Worm (Caenorhabditis elegans) whole organism, L2 larva: ENCODE data around the gene nfya-1.

Experiments used
- C34F6.9 ChIP-seq: fragments of 150-350 bp; optimal IDR thresholded peaks from 2 replicates; lab custom pipeline; 2014; ENCODE audit warnings: missing biosample characterization, missing genetic modification characterization
- alr-1 ChIP-seq: fragments of 150-350 bp; optimal IDR thresholded peaks from 2 replicates; lab custom pipeline; 2014; ENCODE audit warnings: missing biosample characterization, missing genetic modification characterization
- ama-1 ChIP-seq: fragments of 150-350 bp; optimal IDR thresholded peaks from 2 replicates; lab custom pipeline; 2018; ENCODE audit warnings: inconsistent platforms
- blmp-1 ChIP-seq: sonication (generic microtip); optimal IDR thresholded peaks from 2 replicates; lab custom pipeline; 2017; ENCODE audit warnings: missing genetic modification characterization, mild to moderate bottlenecking, missing compliant biosample characterization, antibody characterized with exemption, moderate library complexity; ENCODE audit not compliant: insufficient read depth
- ceh-16 ChIP-seq: fragments of 150-350 bp; optimal IDR thresholded peaks from 2 replicates; lab custom pipeline; 2014; ENCODE audit warnings: missing biosample characterization, missing genetic modification characterization
- ceh-82 ChIP-seq: fragments of 150-350 bp; optimal IDR thresholded peaks from 2 replicates; lab custom pipeline; 2014; ENCODE audit warnings: missing biosample characterization, missing genetic modification characterization
- crh-2 ChIP-seq: sonication (generic microtip); optimal IDR thresholded peaks from 2 replicates; lab custom pipeline; 2017; ENCODE audit warnings: missing biosample characterization, missing genetic modification characterization
- elt-3 ChIP-seq: sonication (generic microtip); optimal IDR thresholded peaks from 2 replicates; lab custom pipeline; 2017; ENCODE audit warnings: missing biosample characterization, missing genetic modification characterization
- fos-1 ChIP-seq: fragments of 150-350 bp; optimal IDR thresholded peaks from 2 replicates; lab custom pipeline; 2014; ENCODE audit warnings: missing biosample characterization, missing genetic modification characterization
- gmeb-1 ChIP-seq: fragments of 150-350 bp; optimal IDR thresholded peaks from 2 replicates; lab custom pipeline; 2014; ENCODE audit warnings: missing biosample characterization, missing genetic modification characterization
- lin-13 ChIP-seq: fragments of 150-350 bp; optimal IDR thresholded peaks from 2 replicates; lab custom pipeline; 2014; ENCODE audit warnings: missing biosample characterization, missing genetic modification reagents, missing genetic modification characterization
- lin-39 ChIP-seq: fragments of 150-350 bp; optimal IDR thresholded peaks from 2 replicates; lab custom pipeline; 2014; ENCODE audit warnings: missing biosample characterization, missing genetic modification reagents, missing genetic modification characterization
- lsy-2 ChIP-seq, 2 experiments: fragments of 150-350 bp in 1 of 2; sonication (generic microtip) in 1 of 2; optimal IDR thresholded peaks; 2 replicates each; lab custom pipeline; 2014 to 2017; ENCODE audit warnings: missing biosample characterization in 2 of 2, missing genetic modification characterization in 2 of 2
- mab-5 ChIP-seq: fragments of 150-350 bp; optimal IDR thresholded peaks from 2 replicates; lab custom pipeline; 2014; ENCODE audit warnings: missing biosample characterization, missing genetic modification characterization
- mbf-1 ChIP-seq: sonication (generic microtip); optimal IDR thresholded peaks from 2 replicates; lab custom pipeline; 2017; ENCODE audit warnings: missing biosample characterization, missing genetic modification characterization
- mdl-1 ChIP-seq, 2 experiments: fragments of 150-350 bp in 1 of 2; sonication (generic microtip) in 1 of 2; optimal IDR thresholded peaks; 2 replicates each; lab custom pipeline; 2017; ENCODE audit warnings: missing biosample characterization in 2 of 2, missing genetic modification characterization in 2 of 2
- nhr-10 ChIP-seq: sonication (generic microtip); optimal IDR thresholded peaks from 2 replicates; lab custom pipeline; 2017; ENCODE audit warnings: missing biosample characterization, missing genetic modification characterization
- nhr-11 ChIP-seq: fragments of 150-350 bp; optimal IDR thresholded peaks from 2 replicates; lab custom pipeline; 2014; ENCODE audit warnings: missing biosample characterization, missing genetic modification characterization
- nhr-12 ChIP-seq: fragments of 150-350 bp; optimal IDR thresholded peaks from 2 replicates; lab custom pipeline; 2014; ENCODE audit warnings: missing biosample characterization, missing genetic modification characterization
- nhr-129 ChIP-seq: fragments of 150-350 bp; optimal IDR thresholded peaks from 2 replicates; lab custom pipeline; 2014; ENCODE audit warnings: missing biosample characterization, missing genetic modification characterization
- nhr-21 ChIP-seq: fragments of 150-350 bp; optimal IDR thresholded peaks from 2 replicates; lab custom pipeline; 2014; ENCODE audit warnings: missing biosample characterization, missing genetic modification characterization
- nhr-23 ChIP-seq: fragments of 150-350 bp; optimal IDR thresholded peaks from 2 replicates; lab custom pipeline; 2014; ENCODE audit warnings: missing biosample characterization, missing genetic modification reagents, missing genetic modification characterization
- nhr-6 ChIP-seq: fragments of 150-350 bp; optimal IDR thresholded peaks from 2 replicates; lab custom pipeline; 2014; ENCODE audit warnings: missing biosample characterization, missing genetic modification characterization
- nhr-77 ChIP-seq: fragments of 150-350 bp; optimal IDR thresholded peaks from 2 replicates; lab custom pipeline; 2014; ENCODE audit warnings: missing biosample characterization, missing genetic modification characterization
- sem-4 ChIP-seq: fragments of 150-350 bp; optimal IDR thresholded peaks from 2 replicates; lab custom pipeline; 2014; ENCODE audit warnings: missing biosample characterization, missing genetic modification reagents, missing genetic modification characterization
- sma-9 ChIP-seq, 2 experiments: fragments of 150-350 bp in 1 of 2; sonication (generic microtip) in 1 of 2; optimal IDR thresholded peaks; 2 replicates each; lab custom pipeline; 2014 to 2016; ENCODE audit warnings: missing genetic modification characterization in 2 of 2, mild to moderate bottlenecking in 1 of 2, missing biosample characterization in 1 of 2, missing compliant biosample characterization in 1 of 2, missing genetic modification reagents in 1 of 2, moderate library complexity in 1 of 2
- snpc-4 ChIP-seq: fragments of 150-350 bp; optimal IDR thresholded peaks from 2 replicates; lab custom pipeline; 2014; ENCODE audit warnings: missing biosample characterization, missing genetic modification characterization
- unc-39 ChIP-seq: fragments of 150-350 bp; optimal IDR thresholded peaks from 2 replicates; lab custom pipeline; 2014; ENCODE audit warnings: missing biosample characterization, missing genetic modification characterization
- unc-55 ChIP-seq: fragments of 150-350 bp; sonication (generic microtip); optimal IDR thresholded peaks from 3 replicates; lab custom pipeline; 2014; ENCODE audit warnings: missing biosample characterization, missing genetic modification reagents, missing genetic modification characterization
- unc-62 ChIP-seq: fragments of 150-350 bp; optimal IDR thresholded peaks from 2 replicates; lab custom pipeline; 2014; ENCODE audit warnings: missing biosample characterization, missing genetic modification reagents, missing genetic modification characterization
- zag-1 ChIP-seq: fragments of 150-350 bp; optimal IDR thresholded peaks from 2 replicates; lab custom pipeline; 2014; ENCODE audit warnings: missing biosample characterization, missing genetic modification characterization
- ztf-1 ChIP-seq: fragments of 200-800 bp; sonication (Bioruptor generic); conservative IDR thresholded peaks from 2 replicates; pipeline ENCODE4 v1.3.6; 2022; ENCODE audit warnings: missing genetic modification characterization, missing compliant biosample characterization
- ztf-4 ChIP-seq: fragments of 150-350 bp; optimal IDR thresholded peaks from 2 replicates; lab custom pipeline; 2014; ENCODE audit warnings: missing biosample characterization, missing genetic modification characterization

Gene nfya-1

DNA sequence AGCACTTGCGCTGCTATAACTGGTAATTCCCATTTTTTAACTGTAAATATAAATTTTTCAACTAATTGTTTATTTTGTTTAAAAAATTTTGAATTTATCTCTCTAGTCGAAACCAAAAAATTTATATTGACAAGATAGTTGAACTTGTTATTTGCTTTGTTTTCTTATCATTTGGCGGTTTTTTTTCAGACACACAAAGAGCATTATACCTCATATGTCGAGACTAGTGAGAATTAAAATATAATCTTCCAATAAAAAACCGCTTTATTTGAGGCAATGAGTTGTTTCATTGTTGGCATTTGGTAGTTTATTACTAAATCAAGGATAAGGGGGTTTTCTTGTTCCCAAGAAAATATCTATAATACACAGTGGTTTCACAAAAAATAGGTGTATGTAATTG is 38.4 kb downstream of the nfya-1 start:
- no peak for TF ChIP-seq nhr-21 (tag; lab: Kevin White, UChicago)

- TF ChIP-seq ceh-16 (tag; lab: Kevin White, UChicago) (no peak), nhr-10 (tag; lab: Kevin White, UChicago) (no peak), gmeb-1 (tag; lab: Kevin White, UChicago) (no peak), lin-39 (no peak), ama-1 (lab: Kevin White, UChicago) (no peak), nhr-23 (tag; lab: Kevin White, UChicago) (no peak), C34F6.9 (tag; lab: Kevin White, UChicago) (no peak), lsy-2 (tag; optimal IDR thresholded peaks at IDR 0.05; lab: Kevin White, UChicago) (no peak), mbf-1 (tag; lab: Kevin White, UChicago) (no peak), mab-5 (tag; lab: Kevin White, UChicago) (no peak)
Measured at ce11 chrX:11907263-11907662, 39.4 kb downstream of the nfya-1 start, which contains the start of gene Y62H9A.11. TSS of gene Y62H9A.11 (minus strand) at chrX:11907363.

DNA sequence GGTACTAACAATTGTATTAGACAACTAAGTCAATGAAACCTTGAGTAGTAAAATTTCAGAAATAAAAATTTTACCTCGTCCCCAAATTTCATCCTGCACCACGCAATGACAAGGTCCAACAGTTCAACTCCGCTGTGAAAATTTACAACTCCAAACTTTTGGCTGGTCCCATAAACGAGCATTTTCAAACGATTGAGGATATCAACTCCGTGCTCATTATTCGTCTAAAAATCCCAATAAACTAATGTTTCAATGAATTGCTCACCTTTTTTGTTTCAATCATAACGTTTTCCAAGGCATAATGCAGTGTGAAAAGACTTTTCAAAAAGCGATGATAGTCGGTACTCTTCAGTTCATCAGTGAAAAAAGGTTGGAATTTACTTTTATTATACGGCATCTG is 40.0 kb downstream of the nfya-1 start:
- TF ChIP-seq lin-13 (GFP tag; lab: Kevin White, UChicago) = no peak
- no peak for TF ChIP-seq mdl-1 (tag; optimal IDR thresholded peaks at IDR 0.05; lab: Kevin White, UChicago)
- TF ChIP-seq ztf-4 (tag; lab: Kevin White, UChicago) = no peak
- TF ChIP-seq unc-55 (GFP tag; lab: Kevin White, UChicago) = no peak
- no peak for TF ChIP-seq nhr-21 (tag; lab: Kevin White, UChicago)
- no peak for TF ChIP-seq ztf-1 (GFP tag; lab: Robert Waterston, UW)
- TF ChIP-seq nhr-129 (tag; lab: Kevin White, UChicago) = no peak
- no peak for TF ChIP-seq mbf-1 (tag; lab: Kevin White, UChicago)
- TF ChIP-seq nhr-11 (tag; lab: Kevin White, UChicago) = no peak

- TF ChIP-seq ztf-1 (GFP tag; lab: Robert Waterston, UW) (no peak), alr-1 (no peak), nhr-21 (tag; lab: Kevin White, UChicago) (no peak), fos-1 (tag; lab: Kevin White, UChicago) (no peak), lin-39 (no peak), mdl-1 (tag; optimal IDR thresholded peaks at IDR 0.05; lab: Kevin White, UChicago) (no peak), nhr-77 (no peak), zag-1 (tag; lab: Kevin White, UChicago) (no peak), unc-62 (GFP tag; lab: Kevin White, UChicago) (no peak), sma-9 (GFP tag; optimal IDR thresholded peaks at IDR 0.05; lab: Kevin White, UChicago) (no peak), sma-9 (tag; optimal IDR thresholded peaks at IDR 0.05; lab: Kevin White, UChicago) (no peak), unc-39 (tag; lab: Kevin White, UChicago) (no peak), snpc-4 (tag; lab: Kevin White, UChicago) (no peak), lin-13 (GFP tag; lab: Kevin White, UChicago) (no peak), ceh-82 (no peak), nhr-12 (tag; lab: Kevin White, UChicago) (no peak), unc-55 (GFP tag; lab: Kevin White, UChicago) (no peak), nhr-6 (no peak), crh-2 (tag; lab: Kevin White, UChicago) (no peak)
Measured at ce11 chrX:11902661-11903060, 44.0 kb downstream of the nfya-1 start, which contains the start of gene Y62H9A.10. TSS of gene Y62H9A.10 (minus strand) at chrX:11902761.

DNA sequence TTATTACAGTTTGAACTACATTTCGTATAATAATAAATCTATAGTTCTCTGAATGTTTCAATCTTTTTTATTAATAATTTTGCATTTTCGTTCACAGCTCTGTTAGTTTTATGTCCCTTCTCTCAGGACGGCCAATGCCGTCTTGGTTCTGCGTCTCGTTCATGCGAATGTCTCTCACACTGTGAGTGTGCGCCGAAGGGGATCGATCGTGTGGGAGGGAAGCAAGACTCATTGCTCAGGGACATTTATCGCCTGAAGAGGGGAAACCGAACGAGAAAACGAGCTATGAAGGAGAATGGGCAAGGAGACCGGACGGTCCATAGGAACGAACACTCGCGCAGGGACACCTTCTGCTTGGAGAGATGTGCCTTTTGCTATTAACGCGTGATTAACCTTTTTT is 47.6 kb downstream of the nfya-1 start:
- TF ChIP-seq mab-5 (tag; lab: Kevin White, UChicago) = peak; percentile 1
- TF ChIP-seq elt-3 (tag; lab: Kevin White, UChicago) = no peak

ce11 chrX:11898040-11898439 is 48.6 kb downstream of the nfya-1 start, which contains the start of gene Y62H9A.9:
TSS of gene Y62H9A.9 (minus strand) at chrX:11898140.
- no peak for TF ChIP-seq crh-2 (tag; lab: Kevin White, UChicago)
- no peak for TF ChIP-seq fos-1 (tag; lab: Kevin White, UChicago)
- TF ChIP-seq ceh-82 = no peak
- TF ChIP-seq alr-1 = no peak
- TF ChIP-seq mbf-1 (tag; lab: Kevin White, UChicago) = no peak
- TF ChIP-seq blmp-1 (tag; lab: Kevin White, UChicago) = no peak
- no peak for TF ChIP-seq sem-4 (tag; lab: Kevin White, UChicago)
- no peak for TF ChIP-seq mab-5 (tag; lab: Kevin White, UChicago)
